Fruit fly (Drosophila melanogaster) whole organism, prepupa: Measurements from ENCODE around the gene mew.
A peak's percentile ranks its signal among the peaks of the same experiment; 100 is the strongest.

ENCODE experiments used
- Blimp-1 ChIP-seq: fragments of 200-800 bp; sonication (Bioruptor generic); optimal IDR thresholded peaks from 3 replicates; lab custom pipeline; 2017; ENCODE audit warnings: missing biosample characterization, missing genetic modification characterization, mild to moderate bottlenecking, moderate library complexity, missing genetic modification reagents
- CG11902 ChIP-seq: fragments of 200-800 bp; sonication (Bioruptor generic); optimal IDR thresholded peaks from 3 replicates; lab custom pipeline; 2016; ENCODE audit warnings: missing biosample characterization, missing genetic modification characterization
- CG15336 ChIP-seq: fragments of 200-800 bp; sonication (Bioruptor generic); IDR thresholded peaks from 2 replicates; pipeline ENCODE4 v1.3.6; 2022; ENCODE audit warnings: missing biosample characterization, missing genetic modification characterization
- CG3919 ChIP-seq: fragments of 200-800 bp; sonication (Bioruptor generic); optimal IDR thresholded peaks from 3 replicates; lab custom pipeline; 2016; ENCODE audit warnings: missing biosample characterization, missing genetic modification characterization
- CG4318 ChIP-seq: fragments of 200-800 bp; sonication (Bioruptor generic); optimal IDR thresholded peaks from 3 replicates; lab custom pipeline; 2017; ENCODE audit warnings: missing biosample characterization, mild to moderate bottlenecking, missing genetic modification characterization
- CG6808 ChIP-seq: fragments of 200-800 bp; sonication (Bioruptor generic); optimal IDR thresholded peaks from 3 replicates; lab custom pipeline; 2017; ENCODE audit warnings: missing biosample characterization, missing genetic modification characterization, mild to moderate bottlenecking, moderate library complexity, missing genetic modification reagents
- CG9139 ChIP-seq: fragments of 200-800 bp; sonication (Bioruptor generic); optimal IDR thresholded peaks from 3 replicates; lab custom pipeline; 2017; ENCODE audit warnings: missing biosample characterization, mild to moderate bottlenecking, missing genetic modification characterization
- Eip75B ChIP-seq: fragments of 200-800 bp; sonication (Bioruptor generic); optimal IDR thresholded peaks from 3 replicates; lab custom pipeline; 2016; ENCODE audit warnings: missing biosample characterization, missing genetic modification characterization
- Hr4 ChIP-seq: fragments of 200-800 bp; sonication (Bioruptor generic); optimal IDR thresholded peaks from 3 replicates; lab custom pipeline; 2016; ENCODE audit warnings: missing biosample characterization, missing genetic modification characterization
- Lpt ChIP-seq: fragments of 200-800 bp; sonication (Bioruptor generic); optimal IDR thresholded peaks from 3 replicates; lab custom pipeline; 2016; ENCODE audit warnings: missing biosample characterization, missing genetic modification characterization
- OdsH ChIP-seq: fragments of 200-800 bp; sonication (Bioruptor generic); optimal IDR thresholded peaks from 3 replicates; lab custom pipeline; 2016; ENCODE audit warnings: missing biosample characterization, missing genetic modification characterization
- esn ChIP-seq: fragments of 200-800 bp; sonication (Bioruptor generic); optimal IDR thresholded peaks from 2 replicates; lab custom pipeline; 2016; ENCODE audit warnings: missing biosample characterization, mild to moderate bottlenecking, missing genetic modification characterization, moderate library complexity
- vri ChIP-seq: fragments of 200-800 bp; sonication (Bioruptor generic); optimal IDR thresholded peaks from 3 replicates; lab custom pipeline; 2016; ENCODE audit warnings: missing biosample characterization, mild to moderate bottlenecking, missing genetic modification characterization

dm6 chrX:13278468-13278982, 20.2 kb upstream of the mew start:
- TF ChIP-seq OdsH (GFP tag; lab: Kevin White, UChicago) (no peak), Blimp-1 (GFP tag; lab: Kevin White, UChicago) (no peak), CG11902 (GFP tag; lab: Kevin White, UChicago) (no peak), Eip75B (GFP tag; lab: Kevin White, UChicago) (no peak), CG9139 (GFP tag; lab: Kevin White, UChicago) (no peak), CG15336 (0 out of 2 replicates have a peak, but pooled peaks have one; percentile 11), CG3919 (GFP tag; lab: Kevin White, UChicago) (no peak), CG4318 (GFP tag; lab: Kevin White, UChicago) (no peak), Lpt (GFP tag; lab: Kevin White, UChicago) (no peak), CG6808 (GFP tag; lab: Kevin White, UChicago) (no peak), Hr4 (no peak), vri (GFP tag; lab: Kevin White, UChicago) (peak; percentile 22), esn (GFP tag; lab: Kevin White, UChicago) (no peak)
